Fruit fly (Drosophila melanogaster) whole organism, embryonic: ENCODE results near the gene Ets97D.

Experiments used
- Atf6 ChIP-seq: fragments of 200-800 bp; sonication (Bioruptor generic); IDR thresholded peaks from 2 replicates; pipeline ENCODE4 v1.3.6; 2022; ENCODE audit warnings: missing biosample characterization, missing genetic modification characterization
- CG10209 ChIP-seq: fragments of 200-800 bp; sonication (Bioruptor generic); optimal IDR thresholded peaks from 3 replicates; lab custom pipeline; 2017; ENCODE audit warnings: missing biosample characterization, mild to moderate bottlenecking, missing genetic modification characterization, missing genetic modification reagents
- CG12769 ChIP-seq: fragments of 200-800 bp; sonication (Bioruptor generic); optimal IDR thresholded peaks from 2 replicates; lab custom pipeline; 2019; ENCODE audit warnings: missing biosample characterization, mild to moderate bottlenecking, missing genetic modification characterization, moderate library complexity
- CG15479 ChIP-seq: fragments of 200-800 bp; sonication (Bioruptor generic); optimal IDR thresholded peaks from 3 replicates; lab custom pipeline; 2019; ENCODE audit warnings: missing biosample characterization, mild to moderate bottlenecking, missing genetic modification characterization, moderate library complexity
- CG16813 ChIP-seq: fragments of 200-800 bp; sonication (Bioruptor generic); IDR thresholded peaks from 3 replicates; pipeline ENCODE4 v1.3.6; 2022; ENCODE audit warnings: missing biosample characterization, missing genetic modification characterization; ENCODE audit not compliant: partially characterized antibody
- CG18011 ChIP-seq: fragments of 200-800 bp; sonication (Bioruptor generic); optimal IDR thresholded peaks from 2 replicates; lab custom pipeline; 2017; ENCODE audit warnings: missing biosample characterization, missing genetic modification characterization, mild to moderate bottlenecking, moderate library complexity, missing genotype
- CG42726 ChIP-seq: fragments of 200-800 bp; sonication (Bioruptor generic); IDR thresholded peaks from 2 replicates; pipeline ENCODE4 v1.3.6; 2022; ENCODE audit warnings: missing biosample characterization, missing genetic modification characterization; ENCODE audit not compliant: partially characterized antibody
- CG4328 ChIP-seq: fragments of 200-800 bp; sonication (Bioruptor generic); optimal IDR thresholded peaks from 3 replicates; lab custom pipeline; 2017; ENCODE audit warnings: missing biosample characterization, missing genetic modification reagents, missing genetic modification characterization
- CG6854 ChIP-seq: fragments of 200-800 bp; sonication (Bioruptor generic); optimal IDR thresholded peaks from 3 replicates; lab custom pipeline; 2017; ENCODE audit warnings: missing biosample characterization, mild to moderate bottlenecking, missing genetic modification characterization
- CG9727 ChIP-seq: fragments of 200-800 bp; sonication (Bioruptor generic); optimal IDR thresholded peaks from 3 replicates; lab custom pipeline; 2017; ENCODE audit warnings: missing biosample characterization, mild to moderate bottlenecking, missing genetic modification characterization
- CHES-1-like ChIP-seq: fragments of 200-800 bp; sonication (Bioruptor generic); optimal IDR thresholded peaks from 2 replicates; lab custom pipeline; 2016; ENCODE audit warnings: missing biosample characterization, missing genetic modification characterization
- CoRest ChIP-seq: fragments of 200-800 bp; sonication (Bioruptor generic); optimal IDR thresholded peaks from 3 replicates; lab custom pipeline; 2018; ENCODE audit warnings: missing biosample characterization, mild to moderate bottlenecking, missing genetic modification characterization, moderate library complexity
- Dbx ChIP-seq: fragments of 200-800 bp; sonication (Bioruptor generic); IDR thresholded peaks from 3 replicates; pipeline ENCODE4 v1.3.6; 2022; ENCODE audit warnings: missing biosample characterization, missing genetic modification characterization
- Hey ChIP-seq: fragments of 200-800 bp; sonication (Bioruptor generic); optimal IDR thresholded peaks from 3 replicates; lab custom pipeline; 2018; ENCODE audit warnings: missing biosample characterization, mild to moderate bottlenecking, missing genetic modification characterization
- Lim3 ChIP-seq: fragments of 200-800 bp; sonication (Bioruptor generic); IDR thresholded peaks from 2 replicates; pipeline ENCODE4 v1.3.6; 2022; ENCODE audit warnings: missing biosample characterization, missing genetic modification characterization
- MTF-1 ChIP-seq: fragments of 200-800 bp; sonication (Bioruptor generic); optimal IDR thresholded peaks from 2 replicates; lab custom pipeline; 2018; ENCODE audit warnings: missing biosample characterization, mild to moderate bottlenecking, missing genetic modification characterization, borderline replicate concordance
- Mad ChIP-seq: fragments of 200-800 bp; sonication (Bioruptor generic); optimal IDR thresholded peaks from 2 replicates; lab custom pipeline; 2016; ENCODE audit warnings: missing biosample characterization, missing genetic modification characterization
- Ptx1 ChIP-seq: fragments of 200-800 bp; sonication (Bioruptor generic); IDR thresholded peaks from 2 replicates; pipeline ENCODE4 v1.3.6; 2022; ENCODE audit warnings: missing biosample characterization, missing genetic modification characterization
- Rfx ChIP-seq: fragments of 200-800 bp; sonication (Bioruptor generic); IDR thresholded peaks from 2 replicates; pipeline ENCODE4 v1.3.6; 2022; ENCODE audit warnings: missing biosample characterization, missing genetic modification characterization
- Sox102F ChIP-seq: fragments of 200-800 bp; sonication (Bioruptor generic); optimal IDR thresholded peaks from 2 replicates; lab custom pipeline; 2018; ENCODE audit warnings: missing biosample characterization, mild to moderate bottlenecking, missing genetic modification characterization, moderate library complexity
- abd-A ChIP-seq: fragments of 200-800 bp; sonication (Bioruptor generic); optimal IDR thresholded peaks from 3 replicates; lab custom pipeline; 2019; ENCODE audit warnings: missing biosample characterization, mild to moderate bottlenecking, missing genetic modification characterization, moderate library complexity
- ac ChIP-seq: fragments of 200-800 bp; sonication (Bioruptor generic); optimal IDR thresholded peaks from 3 replicates; lab custom pipeline; 2017; ENCODE audit warnings: missing biosample characterization, mild to moderate bottlenecking, missing genetic modification characterization
- ato ChIP-seq: fragments of 200-800 bp; sonication (Bioruptor generic); IDR thresholded peaks from 2 replicates; pipeline ENCODE4 v1.3.6; 2022; ENCODE audit warnings: missing biosample characterization, missing genetic modification characterization; ENCODE audit not compliant: partially characterized antibody
- bab2 ChIP-seq: fragments of 200-800 bp; sonication (Bioruptor generic); optimal IDR thresholded peaks from 2 replicates; lab custom pipeline; 2016; ENCODE audit warnings: missing biosample characterization, missing genetic modification characterization
- bigmax ChIP-seq: fragments of 200-800 bp; sonication (Bioruptor generic); optimal IDR thresholded peaks from 2 replicates; lab custom pipeline; 2018; ENCODE audit warnings: missing biosample characterization, mild to moderate bottlenecking, missing genetic modification characterization
- crc ChIP-seq: fragments of 200-800 bp; sonication (Bioruptor generic); optimal IDR thresholded peaks from 2 replicates; lab custom pipeline; 2016; ENCODE audit warnings: missing biosample characterization, missing genetic modification characterization
- crol ChIP-seq: fragments of 200-800 bp; sonication (Bioruptor generic); IDR thresholded peaks from 2 replicates; pipeline ENCODE4 v1.3.6; 2022; ENCODE audit warnings: missing biosample characterization, missing genetic modification characterization
- crp ChIP-seq, 2 experiments: fragments of 200-800 bp; sonication (Bioruptor generic); optimal IDR thresholded peaks; 2 replicates in 1 of 2; 3 replicates in 1 of 2; lab custom pipeline; 2017; ENCODE audit warnings: missing biosample characterization in 2 of 2, missing genetic modification characterization in 2 of 2, mild to moderate bottlenecking in 1 of 2, moderate library complexity in 1 of 2
- cwo ChIP-seq: fragments of 200-800 bp; sonication (Bioruptor generic); optimal IDR thresholded peaks from 3 replicates; lab custom pipeline; 2017; ENCODE audit warnings: missing biosample characterization, missing genetic modification characterization, mild to moderate bottlenecking, moderate library complexity, missing genetic modification reagents
- fd102C ChIP-seq: fragments of 200-800 bp; sonication (Bioruptor generic); optimal IDR thresholded peaks from 2 replicates; lab custom pipeline; 2018; ENCODE audit warnings: missing biosample characterization, mild to moderate bottlenecking, missing genetic modification characterization, moderate library complexity
- gem ChIP-seq: fragments of 200-800 bp; sonication (Bioruptor generic); optimal IDR thresholded peaks from 2 replicates; lab custom pipeline; 2019; ENCODE audit warnings: missing biosample characterization, mild to moderate bottlenecking, missing genetic modification characterization, moderate library complexity
- gsb-n ChIP-seq: fragments of 200-800 bp; sonication (Bioruptor generic); optimal IDR thresholded peaks from 3 replicates; lab custom pipeline; 2018; ENCODE audit warnings: missing biosample characterization, mild to moderate bottlenecking, missing genetic modification characterization
- lab ChIP-seq: fragments of 200-800 bp; sonication (Bioruptor generic); optimal IDR thresholded peaks from 3 replicates; lab custom pipeline; 2017; ENCODE audit warnings: missing biosample characterization, missing genetic modification characterization, mild to moderate bottlenecking, moderate library complexity, missing genetic modification reagents
- mirr ChIP-seq: fragments of 200-800 bp; sonication (Bioruptor generic); optimal IDR thresholded peaks from 3 replicates; lab custom pipeline; 2018; ENCODE audit warnings: missing biosample characterization, mild to moderate bottlenecking, missing genetic modification characterization
- oc ChIP-seq: fragments of 200-800 bp; sonication (Bioruptor generic); optimal IDR thresholded peaks from 2 replicates; lab custom pipeline; 2018; ENCODE audit warnings: missing biosample characterization, mild to moderate bottlenecking, missing genetic modification characterization, moderate library complexity
- onecut ChIP-seq: fragments of 200-800 bp; sonication (Bioruptor generic); IDR thresholded peaks from 2 replicates; pipeline ENCODE4 v1.3.6; 2022; ENCODE audit warnings: missing biosample characterization, missing genetic modification characterization
- otp ChIP-seq: fragments of 200-800 bp; sonication (Bioruptor generic); IDR thresholded peaks from 3 replicates; pipeline ENCODE4, ENCODE4 v1.3.6; 2022; ENCODE audit warnings: missing biosample characterization, missing genetic modification characterization
- pum ChIP-seq: fragments of 200-800 bp; sonication (Bioruptor generic); optimal IDR thresholded peaks from 2 replicates; lab custom pipeline; 2016; ENCODE audit warnings: missing biosample characterization, missing genetic modification characterization
- schlank ChIP-seq: fragments of 200-800 bp; sonication (Bioruptor generic); optimal IDR thresholded peaks from 2 replicates; lab custom pipeline; 2018; ENCODE audit warnings: missing biosample characterization, mild to moderate bottlenecking, missing genetic modification characterization
- sr ChIP-seq: fragments of 200-800 bp; sonication (Bioruptor generic); IDR thresholded peaks from 3 replicates; pipeline ENCODE4 v1.3.6; 2022; ENCODE audit warnings: missing biosample characterization, missing genetic modification characterization
- tin ChIP-seq: fragments of 200-800 bp; sonication (Bioruptor generic); optimal IDR thresholded peaks from 3 replicates; lab custom pipeline; 2016; ENCODE audit warnings: missing biosample characterization, missing genetic modification characterization
- unpg ChIP-seq: fragments of 200-800 bp; sonication (Bioruptor generic); optimal IDR thresholded peaks from 3 replicates; lab custom pipeline; 2018; ENCODE audit warnings: missing biosample characterization, mild to moderate bottlenecking, missing genetic modification characterization, moderate library complexity
- vvl ChIP-seq: fragments of 200-800 bp; sonication (Bioruptor generic); IDR thresholded peaks from 2 replicates; pipeline ENCODE4 v1.3.6; 2022; ENCODE audit warnings: missing biosample characterization, missing genetic modification characterization
- zen ChIP-seq: fragments of 200-800 bp; sonication (Bioruptor generic); optimal IDR thresholded peaks from 3 replicates; lab custom pipeline; 2018; ENCODE audit warnings: missing biosample characterization, mild to moderate bottlenecking, missing genetic modification characterization, moderate library complexity

Ets97D gene

dm6 chr3R:26937423-26937822 lies 24.7 kb upstream of the Ets97D start (continued):
- peak; percentile 69 for TF ChIP-seq Sox102F (GFP tag; lab: Kevin White, UChicago)
- no peak for TF ChIP-seq Rfx (GFP tag; lab: Robert Waterston, UW)
- TF ChIP-seq crp (GFP tag; optimal IDR thresholded peaks at IDR 0.05; lab: Kevin White, UChicago): no peak
- no peak for TF ChIP-seq fd102C (GFP tag; lab: Kevin White, UChicago)
- peak; percentile 25 for TF ChIP-seq Mad (GFP tag; lab: Kevin White, UChicago)
- TF ChIP-seq Ptx1 (GFP tag; lab: Robert Waterston, UW): peak; percentile 61
- peak; percentile 44 for TF ChIP-seq CG9727 (GFP tag; lab: Kevin White, UChicago)
- no peak for TF ChIP-seq pum (GFP tag; lab: Kevin White, UChicago)
- TF ChIP-seq CG10209 (GFP tag; lab: Kevin White, UChicago): peak; percentile 32

DNA sequence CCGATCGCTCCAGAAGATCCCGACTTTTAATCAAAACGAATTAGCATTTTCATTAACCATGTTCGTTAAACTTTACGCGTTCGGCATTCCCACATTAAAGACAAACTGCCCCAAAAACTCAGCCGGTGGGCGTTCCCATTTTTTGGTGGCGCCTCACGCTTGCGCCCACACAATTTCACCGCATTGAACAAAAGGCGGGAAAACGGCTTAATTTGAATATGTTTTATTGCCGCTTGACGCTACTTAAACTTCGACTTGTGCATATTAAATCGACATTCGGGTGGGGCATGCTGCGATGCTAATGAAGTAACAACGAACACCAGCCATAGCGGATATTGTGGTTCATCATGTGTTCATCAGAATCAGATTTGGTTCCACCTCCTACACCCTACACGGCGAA lies 23.8 kb upstream of the Ets97D start:
- TF ChIP-seq sr (GFP tag; lab: Robert Waterston, UW): peak; percentile 52; the same call in 1 of the 3 replicates
- TF ChIP-seq abd-A (tag; lab: Kevin White, UChicago): peak; percentile 14
- TF ChIP-seq CG12769 (tag; lab: Kevin White, UChicago): peak; percentile 22
- peak; percentile 12 for TF ChIP-seq oc (tag; lab: Kevin White, UChicago)
- no peak for TF ChIP-seq lab
- TF ChIP-seq vvl (GFP tag; lab: Robert Waterston, UW): peak; percentile 54; the same call in 1 of the 2 replicates
- no peak for TF ChIP-seq bigmax
- TF ChIP-seq gsb-n (tag; lab: Kevin White, UChicago): peak; percentile 5

DNA sequence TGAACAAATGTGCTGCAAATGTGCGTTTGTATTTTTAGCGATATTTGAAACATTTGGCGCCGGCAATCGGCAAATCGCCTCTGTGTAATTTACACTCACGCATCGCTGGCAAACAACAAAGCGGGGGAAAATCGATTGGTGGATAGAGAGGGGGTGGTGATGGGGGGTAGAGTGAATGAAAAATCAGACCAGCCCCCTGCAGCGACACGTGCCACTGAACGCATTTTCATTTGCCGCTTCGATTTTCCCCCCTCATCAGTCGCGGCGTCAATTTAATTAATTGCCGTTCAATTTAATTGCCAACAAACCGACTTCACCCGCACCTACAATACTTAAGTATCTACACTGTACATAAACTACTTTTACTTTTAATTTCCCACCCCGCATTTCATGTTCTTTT lies 22.7 kb upstream of the Ets97D start:
- peak; percentile 80 for TF ChIP-seq Hey (tag; lab: Kevin White, UChicago)
- no peak for TF ChIP-seq CG12769 (tag; lab: Kevin White, UChicago)
- peak; percentile 10 for TF ChIP-seq cwo (GFP tag; lab: Kevin White, UChicago)
- peak; percentile 62; the same call in 1 of the 2 replicates for TF ChIP-seq crol (GFP tag; lab: Robert Waterston, UW)
- peak; percentile 47 for TF ChIP-seq onecut

- TF ChIP-seq CG6854 (GFP tag; lab: Kevin White, UChicago): no peak
- no peak for TF ChIP-seq crc (GFP tag; lab: Kevin White, UChicago)
- TF ChIP-seq gem (tag; lab: Kevin White, UChicago): no peak
- no peak for TF ChIP-seq Lim3
- TF ChIP-seq CG4328: no peak
- TF ChIP-seq otp: 0 out of 3 replicates have a peak, but pooled peaks have one; percentile 15
- TF ChIP-seq CG16813 (GFP tag; lab: Robert Waterston, UW): no peak
- no peak for TF ChIP-seq bab2 (GFP tag; lab: Kevin White, UChicago)
- TF ChIP-seq Dbx (GFP tag; lab: Robert Waterston, UW): 0 out of 3 replicates have a peak, but pooled peaks have one; percentile 30
- peak; percentile 41 for TF ChIP-seq Atf6 (GFP tag; lab: Robert Waterston, UW)
- no peak for TF ChIP-seq zen (tag; lab: Kevin White, UChicago)
- no peak for TF ChIP-seq tin
- no peak for TF ChIP-seq unpg (GFP tag; lab: Kevin White, UChicago)
- no peak for TF ChIP-seq ac (GFP tag; lab: Kevin White, UChicago)
- TF ChIP-seq CG12769 (tag; lab: Kevin White, UChicago): peak; percentile 54
- no peak for TF ChIP-seq schlank (tag; lab: Kevin White, UChicago)
- TF ChIP-seq CoRest (tag; lab: Kevin White, UChicago): no peak
- no peak for TF ChIP-seq CG15479 (GFP tag; lab: Kevin White, UChicago)
- peak; percentile 24; the same call in 1 of the 2 replicates for TF ChIP-seq Rfx (GFP tag; lab: Robert Waterston, UW)
- no peak for TF ChIP-seq CG18011 (GFP tag; lab: Kevin White, UChicago)
- TF ChIP-seq CG42726 (GFP tag; lab: Robert Waterston, UW): no peak
- TF ChIP-seq MTF-1 (GFP tag; lab: Kevin White, UChicago): no peak
- TF ChIP-seq CHES-1-like (GFP tag; lab: Kevin White, UChicago): no peak
- peak; percentile 74 for TF ChIP-seq mirr (GFP tag; lab: Kevin White, UChicago)
- no peak for TF ChIP-seq ato (GFP tag; lab: Robert Waterston, UW)
These were observed 21.8 kb upstream of the Ets97D start for dm6 chr3R:26934523-26934922.
